Worm (Caenorhabditis elegans) whole organism, late embryonic: ENCODE data around the gene acp-4.

Experiments used
- C08G9.2 ChIP-seq: sonication (generic microtip); optimal IDR thresholded peaks from 2 replicates; lab custom pipeline; 2016; ENCODE audit warnings: mild to moderate bottlenecking, missing genetic modification characterization, moderate library complexity, missing compliant biosample characterization
- K02D7.2 ChIP-seq: sonication (generic microtip); optimal IDR thresholded peaks from 2 replicates; lab custom pipeline; 2017; ENCODE audit warnings: mild to moderate bottlenecking, missing genetic modification characterization, missing compliant biosample characterization
- K09A11.1 ChIP-seq: sonication (generic microtip); optimal IDR thresholded peaks from 2 replicates; lab custom pipeline; 2017; ENCODE audit warnings: antibody characterized with exemption, mild to moderate bottlenecking, missing genetic modification characterization, missing compliant biosample characterization; ENCODE audit not compliant: insufficient read depth
- Y22D7AL.16 ChIP-seq: sonication (generic microtip); optimal IDR thresholded peaks from 2 replicates; lab custom pipeline; 2016; ENCODE audit warnings: missing genetic modification characterization, missing compliant biosample characterization
- ama-1 ChIP-seq: fragments of 150-350 bp; optimal IDR thresholded peaks from 2 replicates; lab custom pipeline; 2014
- ceh-14 ChIP-seq: sonication (generic microtip); optimal IDR thresholded peaks from 2 replicates; lab custom pipeline; 2016; ENCODE audit warnings: missing genotype, missing genetic modification characterization, missing compliant biosample characterization
- ceh-18 ChIP-seq: sonication (generic microtip); optimal IDR thresholded peaks from 2 replicates; lab custom pipeline; 2016; ENCODE audit warnings: missing genetic modification characterization, missing compliant biosample characterization
- ceh-19 ChIP-seq: fragments of 200-800 bp; sonication (Bioruptor generic); optimal IDR thresholded peaks from 2 replicates; lab custom pipeline; 2018; ENCODE audit warnings: mild to moderate bottlenecking, missing genetic modification characterization, missing compliant biosample characterization
- ceh-2 ChIP-seq: sonication (generic microtip); optimal IDR thresholded peaks from 2 replicates; lab custom pipeline; 2016; ENCODE audit warnings: missing genotype, missing genetic modification characterization, missing compliant biosample characterization
- ceh-22 ChIP-seq: sonication (generic microtip); optimal IDR thresholded peaks from 2 replicates; lab custom pipeline; 2017; ENCODE audit warnings: missing biosample characterization, missing genetic modification characterization
- ceh-24 ChIP-seq: sonication (generic microtip); optimal IDR thresholded peaks from 2 replicates; lab custom pipeline; 2016; ENCODE audit warnings: mild to moderate bottlenecking, missing genetic modification characterization, missing compliant biosample characterization
- ceh-30 ChIP-seq: fragments of 150-350 bp; optimal IDR thresholded peaks from 2 replicates; lab custom pipeline; 2014; ENCODE audit warnings: missing biosample characterization, missing genetic modification characterization
- ceh-31 ChIP-seq: sonication (generic microtip); optimal IDR thresholded peaks from 2 replicates; lab custom pipeline; 2016; ENCODE audit warnings: missing genetic modification characterization, missing compliant biosample characterization
- ceh-6 ChIP-seq: fragments of 200-800 bp; sonication (Bioruptor generic); optimal IDR thresholded peaks from 2 replicates; lab custom pipeline; 2018; ENCODE audit warnings: mild to moderate bottlenecking, missing genetic modification characterization, missing compliant biosample characterization
- che-1 ChIP-seq: sonication (generic microtip); optimal IDR thresholded peaks from 2 replicates; lab custom pipeline; 2016; ENCODE audit warnings: mild to moderate bottlenecking, missing genetic modification characterization, missing compliant biosample characterization
- elt-2 ChIP-seq: sonication (generic microtip); optimal IDR thresholded peaks from 2 replicates; lab custom pipeline; 2016; ENCODE audit warnings: missing genetic modification reagents, missing genetic modification characterization, missing compliant biosample characterization
- ets-4 ChIP-seq: sonication (generic microtip); optimal IDR thresholded peaks from 2 replicates; lab custom pipeline; 2016; ENCODE audit warnings: missing genetic modification characterization, missing compliant biosample characterization
- fax-1 ChIP-seq: sonication (generic microtip); optimal IDR thresholded peaks from 2 replicates; lab custom pipeline; 2016; ENCODE audit warnings: missing genotype, missing genetic modification characterization, missing compliant biosample characterization
- fkh-6 ChIP-seq: sonication (generic microtip); optimal IDR thresholded peaks from 2 replicates; lab custom pipeline; 2016; ENCODE audit warnings: missing genetic modification characterization, missing compliant biosample characterization
- gmeb-2 ChIP-seq: sonication (generic microtip); optimal IDR thresholded peaks from 2 replicates; lab custom pipeline; 2016; ENCODE audit warnings: missing genetic modification characterization, inconsistent platforms, missing compliant biosample characterization
- hlh-13 ChIP-seq: fragments of 200-800 bp; sonication (Bioruptor generic); optimal IDR thresholded peaks from 2 replicates; lab custom pipeline; 2018; ENCODE audit warnings: mild to moderate bottlenecking, missing genetic modification characterization, missing compliant biosample characterization
- hlh-30 ChIP-seq: sonication (generic microtip); optimal IDR thresholded peaks from 2 replicates; lab custom pipeline; 2017; ENCODE audit warnings: antibody characterized with exemption, missing genetic modification characterization, missing compliant biosample characterization; ENCODE audit not compliant: insufficient read depth
- hlh-8 ChIP-seq: sonication (generic microtip); optimal IDR thresholded peaks from 2 replicates; lab custom pipeline; 2016; ENCODE audit warnings: missing genotype, missing genetic modification characterization, missing compliant biosample characterization
- madf-2 ChIP-seq: sonication (generic microtip); optimal IDR thresholded peaks from 2 replicates; lab custom pipeline; 2017; ENCODE audit warnings: missing genetic modification characterization, missing compliant biosample characterization
- mec-3 ChIP-seq: sonication (generic microtip); optimal IDR thresholded peaks from 2 replicates; lab custom pipeline; 2016; ENCODE audit warnings: borderline replicate concordance, missing genetic modification characterization, missing compliant biosample characterization
- nhr-11 ChIP-seq: fragments of 150-350 bp; optimal IDR thresholded peaks from 2 replicates; lab custom pipeline; 2014; ENCODE audit warnings: missing biosample characterization, missing genetic modification characterization
- odd-2 ChIP-seq: sonication (generic microtip); optimal IDR thresholded peaks from 2 replicates; lab custom pipeline; 2017; ENCODE audit warnings: antibody characterized with exemption, mild to moderate bottlenecking, missing genetic modification characterization, missing compliant biosample characterization
- pat-9 ChIP-seq: fragments of 200-800 bp; sonication (Bioruptor generic); optimal IDR thresholded peaks from 2 replicates; lab custom pipeline; 2018; ENCODE audit warnings: mild to moderate bottlenecking, missing genetic modification characterization, moderate library complexity, missing compliant biosample characterization
- pha-4 ChIP-seq: fragments of 150-350 bp; optimal IDR thresholded peaks from 2 replicates; lab custom pipeline; 2018; ENCODE audit warnings: missing biosample characterization, missing genetic modification reagents, missing genetic modification characterization
- ref-2 ChIP-seq: sonication (generic microtip); optimal IDR thresholded peaks from 2 replicates; lab custom pipeline; 2016; ENCODE audit warnings: missing genetic modification characterization, missing compliant biosample characterization
- rnt-1 ChIP-seq: sonication (generic microtip); optimal IDR thresholded peaks from 2 replicates; lab custom pipeline; 2016; ENCODE audit warnings: missing genetic modification characterization, missing compliant biosample characterization
- sox-2 ChIP-seq: fragments of 200-800 bp; sonication (Bioruptor generic); IDR thresholded peaks from 2 replicates; pipeline ENCODE4 v1.3.6; 2022; ENCODE audit warnings: missing genetic modification reagents, missing genetic modification characterization, missing compliant biosample characterization
- tbx-2 ChIP-seq: sonication (generic microtip); optimal IDR thresholded peaks from 2 replicates; lab custom pipeline; 2016; ENCODE audit warnings: missing genetic modification characterization, missing compliant biosample characterization
- tbx-7 ChIP-seq: sonication (generic microtip); optimal IDR thresholded peaks from 2 replicates; lab custom pipeline; 2016; ENCODE audit warnings: missing genotype, missing genetic modification characterization, missing compliant biosample characterization
- ttx-3 ChIP-seq: sonication (generic microtip); optimal IDR thresholded peaks from 2 replicates; lab custom pipeline; 2016; ENCODE audit warnings: missing genetic modification reagents, missing genetic modification characterization, missing compliant biosample characterization
- unc-3 ChIP-seq, 2 experiments: fragments of 200-800 bp in 1 of 2; sonication (Bioruptor generic) in 1 of 2; sonication (generic microtip) in 1 of 2; conservative IDR thresholded peaks in 1 of 2; optimal IDR thresholded peaks in 1 of 2; 2 replicates each; pipeline versions ENCODE4 v1.3.6 to Lab custom; 2016 to 2022; ENCODE audit warnings: missing compliant biosample characterization in 2 of 2, missing genetic modification characterization in 2 of 2, missing genetic modification reagents in 1 of 2
- unc-42 ChIP-seq: sonication (generic microtip); optimal IDR thresholded peaks from 2 replicates; lab custom pipeline; 2016; ENCODE audit warnings: missing genotype, missing genetic modification characterization, missing compliant biosample characterization
- unc-55 ChIP-seq: sonication (generic microtip); optimal IDR thresholded peaks from 2 replicates; lab custom pipeline; 2017; ENCODE audit warnings: missing biosample characterization, missing genetic modification reagents, missing genetic modification characterization
- unc-86 ChIP-seq: sonication (generic microtip); optimal IDR thresholded peaks from 2 replicates; lab custom pipeline; 2016; ENCODE audit warnings: missing genetic modification characterization, missing compliant biosample characterization
- zip-5 ChIP-seq: sonication (generic microtip); optimal IDR thresholded peaks from 2 replicates; lab custom pipeline; 2016; ENCODE audit warnings: missing genetic modification characterization, missing compliant biosample characterization

Gene acp-4

ce11 chrII:8475306-8475822 lies 40.5 kb upstream of the acp-4 start, which contains the start of the genes M05D6.1 and M05D6.3:
Gene M05D6.1 (minus strand): TSS chrII:8475406.
Gene M05D6.3 (plus strand): TSS chrII:8475772.
- TF ChIP-seq che-1 (tag; lab: Kevin White, UChicago): no peak
- no peak for TF ChIP-seq elt-2 (tag; lab: Kevin White, UChicago)
- TF ChIP-seq gmeb-2: no peak
- no peak for TF ChIP-seq ttx-3 (tag; lab: Kevin White, UChicago)
- TF ChIP-seq ceh-19 (GFP tag; lab: Kevin White, UChicago): no peak
- no peak for TF ChIP-seq zip-5
- no peak for TF ChIP-seq ets-4 (tag; lab: Kevin White, UChicago)
- TF ChIP-seq ceh-31 (tag; lab: Kevin White, UChicago): no peak
- TF ChIP-seq madf-2 (tag; lab: Kevin White, UChicago): no peak

- no peak for TF ChIP-seq tbx-7 (tag; lab: Kevin White, UChicago)
- TF ChIP-seq pha-4: no peak
- TF ChIP-seq ceh-14 (tag; lab: Kevin White, UChicago): no peak
- TF ChIP-seq ref-2 (tag; lab: Kevin White, UChicago): no peak
- TF ChIP-seq mec-3: no peak
- TF ChIP-seq sox-2 (GFP tag; lab: Robert Waterston, UW): no peak
- no peak for TF ChIP-seq ets-4 (tag; lab: Kevin White, UChicago)
- TF ChIP-seq ttx-3 (tag; lab: Kevin White, UChicago): no peak
- no peak for TF ChIP-seq unc-42
- no peak for TF ChIP-seq ceh-2
- TF ChIP-seq C08G9.2 (tag; lab: Kevin White, UChicago): no peak
- TF ChIP-seq hlh-30: no peak
- TF ChIP-seq nhr-11 (tag; lab: Kevin White, UChicago): no peak
- TF ChIP-seq ceh-31 (tag; lab: Kevin White, UChicago): no peak
- no peak for TF ChIP-seq unc-55
- TF ChIP-seq tbx-2 (tag; lab: Kevin White, UChicago): no peak
Observed at ce11 chrII:8472916-8473315, 38.0 kb upstream of the acp-4 start.

- TF ChIP-seq ets-4 (tag; lab: Kevin White, UChicago) (no peak), pat-9 (tag; lab: Kevin White, UChicago) (no peak), ceh-22 (no peak), che-1 (tag; lab: Kevin White, UChicago) (no peak), ama-1 (no peak), pha-4 (no peak), hlh-13 (no peak), fkh-6 (tag; lab: Kevin White, UChicago) (no peak), odd-2 (no peak), unc-42 (no peak), K09A11.1 (tag; lab: Kevin White, UChicago) (no peak), K02D7.2 (tag; lab: Kevin White, UChicago) (no peak), hlh-8 (tag; lab: Kevin White, UChicago) (no peak)
- TF ChIP-seq, all 69 proteins: peak for 0
Observed at ce11 chrII:8471139-8471538, 36.2 kb upstream of the acp-4 start, which contains the start of gene M05D6.8. Gene M05D6.8 (minus strand): TSS chrII:8471239.

DNA sequence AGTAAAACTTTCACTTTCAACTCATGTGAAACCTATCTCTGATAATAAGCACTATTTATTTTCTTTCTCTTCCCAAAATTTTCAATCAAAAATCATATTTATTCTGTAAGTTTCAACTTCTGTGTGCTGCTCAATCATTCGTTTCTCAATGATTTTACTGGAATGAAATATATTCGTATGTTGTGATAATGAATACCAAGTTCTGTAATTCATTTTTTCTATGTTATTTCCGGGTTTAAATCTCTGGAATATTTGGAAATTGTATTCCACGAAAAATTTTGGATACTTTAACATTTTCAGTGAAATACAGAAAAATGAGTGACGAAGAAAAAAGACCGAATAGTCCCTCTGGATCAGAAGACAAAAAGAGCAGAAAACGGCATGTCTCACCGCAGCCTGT lies 32.9 kb upstream of the acp-4 start, which contains the start of gene M05D6.2:
Gene M05D6.2, plus strand, starts transcription at position 301 of the 400 bp plus-strand sequence.
- TF ChIP-seq unc-3 (GFP tag; conservative IDR thresholded peaks at IDR 0.05; lab: Robert Waterston, UW) (no peak), unc-3 (tag; optimal IDR thresholded peaks at IDR 0.05; lab: Kevin White, UChicago) (no peak), unc-86 (tag; lab: Kevin White, UChicago) (no peak), pha-4 (no peak), ceh-31 (tag; lab: Kevin White, UChicago) (no peak), sox-2 (GFP tag; lab: Robert Waterston, UW) (no peak), Y22D7AL.16 (tag; lab: Kevin White, UChicago) (no peak), fax-1 (tag; lab: Kevin White, UChicago) (no peak), ceh-24 (no peak), ceh-2 (no peak), mec-3 (no peak), C08G9.2 (tag; lab: Kevin White, UChicago) (no peak), ceh-30 (tag; lab: Kevin White, UChicago) (no peak), K02D7.2 (tag; lab: Kevin White, UChicago) (no peak), gmeb-2 (no peak), rnt-1 (no peak), madf-2 (tag; lab: Kevin White, UChicago) (no peak), ceh-6 (no peak), ceh-18 (tag; lab: Kevin White, UChicago) (no peak), ets-4 (tag; lab: Kevin White, UChicago) (no peak)
